Fruit fly (Drosophila melanogaster): ENCODE data around the gene CG32022.

Gene CG32022

dm6 chr3L:8741051-8741468 is 20.0 kb upstream of the CG32022 start (continued):
- TF ChIP-seq chm (GFP tag; IDR thresholded peaks at IDR 0.05) (no peak), CG4424 (GFP tag; optimal IDR thresholded peaks at IDR 0.05) (no peak), CG12155 (GFP tag; optimal IDR thresholded peaks at IDR 0.05) (no peak), eyg (GFP tag; optimal IDR thresholded peaks at IDR 0.05) (no peak), MBD-R2 (GFP tag; IDR thresholded peaks at IDR 0.05) (peak; percentile 22; the same call in 1 of the 2 replicates), Ravus (GFP tag; IDR thresholded peaks at IDR 0.05) (no peak), salm (tag; optimal IDR thresholded peaks at IDR 0.05) (no peak), pfk (GFP tag; optimal IDR thresholded peaks at IDR 0.05) (no peak), CG4617 (GFP tag; optimal IDR thresholded peaks at IDR 0.05; ENCODE audit: borderline replicate concordance) (no peak), h (optimal IDR thresholded peaks at IDR 0.05) (no peak), CG10959 (GFP tag; IDR thresholded peaks at IDR 0.05) (no peak), fru (optimal IDR thresholded peaks at IDR 0.05) (no peak), ATbp (GFP tag; optimal IDR thresholded peaks at IDR 0.05) (peak; percentile 64), CG2678 (tag; optimal IDR thresholded peaks at IDR 0.05) (no peak), CG6254 (GFP tag; optimal IDR thresholded peaks at IDR 0.05) (no peak), Vsx1 (GFP tag; optimal IDR thresholded peaks at IDR 0.05) (no peak), tna (GFP tag; IDR thresholded peaks at IDR 0.05; ENCODE audit: partially characterized antibody) (no peak), hth (optimal IDR thresholded peaks at IDR 0.05) (no peak), CG34422 (GFP tag; IDR thresholded peaks at IDR 0.05) (no peak), sd (tag; optimal IDR thresholded peaks at IDR 0.05) (peak; percentile 98), Hey (tag; optimal IDR thresholded peaks at IDR 0.05) (no peak), CG4707 (GFP tag; optimal IDR thresholded peaks at IDR 0.05) (peak; percentile 31), CG8924 (tag; optimal IDR thresholded peaks at IDR 0.05) (no peak), CG18764 (GFP tag; optimal IDR thresholded peaks at IDR 0.05) (no peak), Dip3 (GFP tag; optimal IDR thresholded peaks at IDR 0.05) (no peak), jing (GFP tag; optimal IDR thresholded peaks at IDR 0.05) (no peak), Dll (GFP tag; IDR thresholded peaks at IDR 0.05; ENCODE audit: partially characterized antibody) (no peak), ERR (GFP tag; optimal IDR thresholded peaks at IDR 0.05) (no peak), Blimp-1 (GFP tag; optimal IDR thresholded peaks at IDR 0.05) (no peak), CG7963 (GFP tag; IDR thresholded peaks at IDR 0.05; ENCODE audit: partially characterized antibody) (no peak), Oaz (GFP tag; IDR thresholded peaks at IDR 0.05) (no peak), Bteb2 (GFP tag; optimal IDR thresholded peaks at IDR 0.05) (no peak), CG43689 (GFP tag; IDR thresholded peaks at IDR 0.05) (no peak; the same call in 1 of the 2 replicates), gsb-n (tag; optimal IDR thresholded peaks at IDR 0.05) (no peak), odd (GFP tag; optimal IDR thresholded peaks at IDR 0.05) (peak; percentile 38), Lpt (GFP tag; optimal IDR thresholded peaks at IDR 0.05) (no peak), D (optimal IDR thresholded peaks at IDR 0.05) (no peak), D (GFP tag; optimal IDR thresholded peaks at IDR 0.05) (no peak), p53 (GFP tag; optimal IDR thresholded peaks at IDR 0.05) (no peak), CG12236 (GFP tag; optimal IDR thresholded peaks at IDR 0.05) (no peak), Antp (GFP tag; optimal IDR thresholded peaks at IDR 0.05) (no peak), bowl (GFP tag; IDR thresholded peaks at IDR 0.05) (no peak), croc (GFP tag; conservative IDR thresholded peaks at IDR 0.05) (no peak), CG4854 (GFP tag; optimal IDR thresholded peaks at IDR 0.05) (no peak), CG4820 (GFP tag; optimal IDR thresholded peaks at IDR 0.05) (no peak), CG11247 (GFP tag; IDR thresholded peaks at IDR 0.05) (peak; percentile 27; the same call in 1 of the 2 replicates), HLH4C (GFP tag; IDR thresholded peaks at IDR 0.05; ENCODE audit: partially characterized antibody) (no peak), lbe (GFP tag; optimal IDR thresholded peaks at IDR 0.05) (no peak), CG8359 (GFP tag; optimal IDR thresholded peaks at IDR 0.05; ENCODE audit: borderline replicate concordance) (no peak), CG7271 (tag; optimal IDR thresholded peaks at IDR 0.05) (no peak), CG16813 (GFP tag; IDR thresholded peaks at IDR 0.05; ENCODE audit: partially characterized antibody) (no peak), CG33557 (GFP tag; optimal IDR thresholded peaks at IDR 0.05) (no peak)
